Worm (Caenorhabditis elegans) whole organism, L4/young adult: ENCODE data around the gene B0546.5.

Experiments used
- W03F9.2 ChIP-seq: fragments of 150-350 bp; optimal IDR thresholded peaks from 2 replicates; lab custom pipeline; 2014; ENCODE audit warnings: missing biosample characterization, missing genetic modification characterization
- dao-5 ChIP-seq: sonication (generic microtip); optimal IDR thresholded peaks from 2 replicates; lab custom pipeline; 2016; ENCODE audit warnings: missing genotype, missing genetic modification characterization, moderate library complexity, missing compliant biosample characterization
- him-1 ChIP-seq: sonication (generic microtip); optimal IDR thresholded peaks from 2 replicates; lab custom pipeline; 2016; ENCODE audit warnings: missing genotype, missing genetic modification reagents, missing genetic modification characterization, missing compliant biosample characterization

Gene B0546.5

ce11 chrIV:3352019-3352418, 37.9 kb downstream of the B0546.5 start:
- TF ChIP-seq him-1 (tag; lab: Kevin White, UChicago) (no peak), W03F9.2 (tag; lab: Kevin White, UChicago) (no peak), dao-5 (no peak)

- TF ChIP-seq W03F9.2 (tag; lab: Kevin White, UChicago) = no peak
- no peak for TF ChIP-seq dao-5
- no peak for TF ChIP-seq him-1 (tag; lab: Kevin White, UChicago)
Measured at ce11 chrIV:3349977-3350580, 39.8 kb downstream of the B0546.5 start, which contains the start of gene elks-1. TSS of gene elks-1 (minus strand) at chrIV:3350027.

DNA sequence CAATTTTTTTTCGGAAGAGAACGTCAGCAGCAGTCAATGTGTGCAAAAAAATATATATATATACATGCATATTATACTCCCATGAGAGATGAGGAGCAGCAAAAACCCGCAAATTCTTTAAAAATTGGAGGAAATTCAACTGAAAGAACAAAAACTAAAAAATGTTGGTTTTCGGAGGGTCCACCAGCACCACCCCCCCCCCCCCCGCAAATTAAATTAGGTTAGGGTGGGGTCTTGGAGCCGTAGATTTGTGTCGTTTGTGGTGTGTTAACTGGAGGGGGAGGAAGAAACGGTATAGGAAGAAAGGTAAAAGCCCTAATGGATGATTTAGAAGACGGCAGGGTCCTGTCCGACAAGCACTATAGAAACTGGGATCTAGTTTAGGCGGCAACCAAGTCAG, 41.6 kb downstream of the B0546.5 start:
- TF ChIP-seq him-1 (tag; lab: Kevin White, UChicago) = no peak
- TF ChIP-seq dao-5 = no peak
- TF ChIP-seq W03F9.2 (tag; lab: Kevin White, UChicago) = no peak

ce11 chrIV:3345484-3345883, 44.4 kb downstream of the B0546.5 start:
- TF ChIP-seq W03F9.2 (tag; lab: Kevin White, UChicago) = no peak

DNA sequence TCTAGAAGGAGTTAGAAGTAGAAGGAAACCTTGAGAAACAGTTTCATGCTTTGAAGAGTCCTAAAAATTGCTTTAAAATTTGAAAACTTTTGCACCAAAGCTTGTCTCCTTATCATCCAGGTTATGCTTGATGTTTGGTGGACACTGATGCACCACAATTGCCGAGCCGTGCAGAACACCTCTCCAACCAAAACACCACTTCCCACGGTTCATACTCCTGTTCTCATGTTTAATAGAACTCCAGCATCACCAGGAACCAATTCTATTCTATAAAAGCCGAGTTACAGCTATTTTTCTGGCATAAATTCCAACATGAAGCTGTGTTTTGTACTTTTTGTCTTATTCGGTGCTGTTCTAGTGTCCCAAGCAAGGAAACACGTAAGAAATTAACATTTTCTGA, 48.7 kb downstream of the B0546.5 start, which contains the start of gene F42A6.2:
Gene F42A6.2, plus strand, starts transcription at position 301 of the 400 bp plus-strand sequence.
- no peak for TF ChIP-seq W03F9.2 (tag; lab: Kevin White, UChicago)
- no peak for TF ChIP-seq dao-5
- no peak for TF ChIP-seq him-1 (tag; lab: Kevin White, UChicago)

DNA sequence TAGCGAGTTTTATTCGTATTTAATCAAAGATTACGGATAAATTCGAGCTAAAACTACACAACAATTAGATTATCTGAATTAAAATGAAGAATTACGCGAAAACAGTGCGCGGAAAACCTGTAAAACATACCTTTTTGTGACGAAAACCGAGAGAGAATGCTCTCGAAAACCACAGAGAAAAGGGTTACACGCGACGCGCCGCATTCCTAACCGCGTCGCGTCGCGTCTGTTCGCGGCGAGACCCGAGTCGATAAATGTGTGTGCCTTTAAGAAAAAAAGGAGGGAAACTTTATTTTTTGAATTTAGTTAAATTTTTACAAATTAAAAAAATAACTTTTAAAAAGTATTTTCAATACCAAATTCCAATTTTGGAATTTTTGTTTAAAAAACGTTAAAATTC, 51.2 kb downstream of the B0546.5 start, which contains the start of gene hrpa-1:
Gene hrpa-1, minus strand, starts transcription at position 192 of the 400 bp plus-strand sequence.
- TF ChIP-seq W03F9.2 (tag; lab: Kevin White, UChicago) (peak; percentile 78), dao-5 (no peak), him-1 (tag; lab: Kevin White, UChicago) (peak; percentile 47)

ce11 chrIV:3338176-3338575, 51.7 kb downstream of the B0546.5 start:
- TF ChIP-seq him-1 (tag; lab: Kevin White, UChicago) (no peak), dao-5 (no peak), W03F9.2 (tag; lab: Kevin White, UChicago) (no peak)
